Fruit fly (Drosophila melanogaster): ENCODE data around the gene beta-PheRS.

Gene beta-PheRS

DNA sequence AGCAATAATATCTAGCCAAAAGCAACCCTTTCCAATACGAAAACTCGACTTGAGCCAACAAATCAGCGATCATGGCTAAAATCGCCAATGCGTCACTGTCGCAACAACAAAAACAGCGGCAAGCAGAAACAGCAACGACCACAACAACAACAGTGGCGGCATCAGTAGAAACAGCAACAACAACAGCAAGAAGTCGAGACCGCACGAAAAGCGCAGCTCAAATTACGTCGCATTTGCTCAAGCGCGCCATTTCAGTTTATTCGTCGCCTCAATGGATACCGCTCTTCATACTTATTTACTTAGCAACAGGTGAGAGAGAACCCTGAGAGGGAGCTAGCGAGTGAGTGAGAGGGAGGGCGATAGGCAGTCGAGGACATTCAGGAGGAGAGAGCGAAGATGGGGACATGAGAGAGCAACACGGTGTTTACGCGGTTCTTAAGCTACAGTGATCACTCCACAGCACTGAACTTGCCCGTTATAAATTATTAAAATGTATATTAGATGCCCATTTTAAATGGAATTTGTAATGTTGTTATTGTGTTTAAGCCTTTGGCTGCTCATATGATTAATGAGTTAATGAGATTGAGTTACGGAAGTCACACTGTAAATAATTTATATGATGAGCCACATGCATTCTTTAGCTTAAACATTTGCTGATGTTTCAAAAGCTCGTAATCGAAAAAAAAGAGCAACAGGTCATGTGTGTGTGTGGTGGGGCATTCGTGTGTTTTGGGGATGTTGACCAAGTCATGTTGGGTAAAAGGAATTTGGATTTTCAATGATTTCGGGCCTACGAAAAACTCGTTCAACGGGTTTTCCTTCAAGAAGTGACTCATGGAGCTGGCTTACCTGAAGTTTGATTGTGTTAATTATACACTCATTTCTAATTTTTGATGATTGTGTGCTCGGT lies 43.3 kb upstream of the beta-PheRS start (continued):
- TF ChIP-seq grn (GFP tag; optimal IDR thresholded peaks at IDR 0.05) (no peak), CG12769 (tag; optimal IDR thresholded peaks at IDR 0.05) (peak; percentile 90), ham (GFP tag; IDR thresholded peaks at IDR 0.05) (no peak), CG42726 (GFP tag; IDR thresholded peaks at IDR 0.05; ENCODE audit: partially characterized antibody) (no peak), Hsf (GFP tag; optimal IDR thresholded peaks at IDR 0.05) (peak; percentile 84), bsh (GFP tag; optimal IDR thresholded peaks at IDR 0.05) (peak; percentile 82 to 90), CG11398 (GFP tag; optimal IDR thresholded peaks at IDR 0.05) (peak; percentile 52), CG6765 (GFP tag; optimal IDR thresholded peaks at IDR 0.05) (no peak), Bdp1 (GFP tag; optimal IDR thresholded peaks at IDR 0.05) (peak; percentile 52), ind (GFP tag; optimal IDR thresholded peaks at IDR 0.05) (peak; percentile 63), schlank (tag; optimal IDR thresholded peaks at IDR 0.05) (peak; percentile 66), Mes4 (GFP tag; optimal IDR thresholded peaks at IDR 0.05) (peak; percentile 34), dan (GFP tag; IDR thresholded peaks at IDR 0.05) (peak; percentile 69), Sry-β (GFP tag; optimal IDR thresholded peaks at IDR 0.05) (no peak), jing (GFP tag; optimal IDR thresholded peaks at IDR 0.05) (peak; percentile 45), CG9932 (GFP tag; IDR thresholded peaks at IDR 0.05) (peak; percentile 84), ab (GFP tag; optimal IDR thresholded peaks at IDR 0.05) (peak; percentile 39), zen (tag; optimal IDR thresholded peaks at IDR 0.05) (peak; percentile 66)

DNA sequence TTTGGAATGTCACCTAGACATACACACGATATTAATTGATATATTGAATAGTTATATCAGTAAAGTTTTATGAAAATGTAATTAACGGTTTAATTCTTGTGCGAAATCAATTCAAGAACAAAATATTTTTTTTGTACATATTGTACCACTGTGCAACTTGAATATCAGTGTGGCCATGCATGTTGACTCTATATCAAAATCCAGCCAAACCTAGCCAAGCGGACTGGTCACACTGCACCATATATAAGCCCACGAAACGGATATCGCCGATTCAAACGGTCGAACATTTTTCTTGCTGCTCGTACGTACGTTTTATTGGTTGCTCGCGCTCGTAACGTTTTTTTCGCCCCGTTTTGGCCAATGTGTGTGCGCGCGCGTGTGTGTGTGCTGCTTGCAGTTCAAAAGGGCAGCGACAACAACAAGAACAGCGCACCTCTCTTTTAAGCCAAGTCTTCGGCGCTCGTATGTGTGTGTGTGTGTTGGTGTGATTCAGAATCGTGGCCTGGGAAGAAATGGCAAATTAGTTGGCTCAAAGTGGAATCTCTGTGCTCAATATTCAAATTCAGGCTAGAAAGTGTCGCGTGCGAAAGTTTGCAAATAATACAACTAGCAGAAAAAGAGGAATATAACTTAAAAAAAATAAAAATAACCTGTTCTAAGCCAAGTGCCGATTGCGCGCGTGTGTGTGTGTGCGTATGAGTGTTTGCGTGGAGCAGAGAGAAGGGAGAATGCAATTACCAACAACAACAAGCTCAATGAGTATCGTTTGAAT lies 42.5 kb upstream of the beta-PheRS start, which contains the start of gene crb:
Gene crb (plus strand): TSS at position 295 of the 772 bp plus-strand sequence.
- TF ChIP-seq CG1603 (tag; optimal IDR thresholded peaks at IDR 0.05): peak; percentile 83
- TF ChIP-seq Tbp (GFP tag; optimal IDR thresholded peaks at IDR 0.05): peak; percentile 97
- no peak for TF ChIP-seq sc (optimal IDR thresholded peaks at IDR 0.05)
- TF ChIP-seq sc (GFP tag; optimal IDR thresholded peaks at IDR 0.05): no peak
- TF ChIP-seq zfh1 (GFP tag; IDR thresholded peaks at IDR 0.05): peak; percentile 67; the same call in 2 of the 3 replicates
- peak; percentile 54 for TF ChIP-seq grau (tag; optimal IDR thresholded peaks at IDR 0.05)
- peak; percentile 44 for TF ChIP-seq pb (GFP tag; optimal IDR thresholded peaks at IDR 0.05)
- peak; percentile 94 for TF ChIP-seq Jarid2 (GFP tag; optimal IDR thresholded peaks at IDR 0.05)
- TF ChIP-seq CG3838 (GFP tag; optimal IDR thresholded peaks at IDR 0.05): no peak
- 0 out of 3 replicates have a peak, but pooled peaks have one; percentile 56 for TF ChIP-seq CG2199 (GFP tag; IDR thresholded peaks at IDR 0.05)
- no peak for TF ChIP-seq CG1647 (GFP tag; optimal IDR thresholded peaks at IDR 0.05)
- TF ChIP-seq Sin3A (optimal IDR thresholded peaks at IDR 0.05): no peak
- no peak for TF ChIP-seq jigr1 (GFP tag; IDR thresholded peaks at IDR 0.05)
- TF ChIP-seq amos (GFP tag; IDR thresholded peaks at IDR 0.05; ENCODE audit: partially characterized antibody): peak; percentile 63
- TF ChIP-seq E2f2 (GFP tag; IDR thresholded peaks at IDR 0.05): peak; percentile 85
- no peak for TF ChIP-seq Hey (tag; optimal IDR thresholded peaks at IDR 0.05)
- no peak for TF ChIP-seq CG17612 (GFP tag; IDR thresholded peaks at IDR 0.05)
- TF ChIP-seq CG14667 (GFP tag; IDR thresholded peaks at IDR 0.05): no peak
- TF ChIP-seq CG14014 (GFP tag; IDR thresholded peaks at IDR 0.05): no peak
- peak; percentile 16 for TF ChIP-seq Side (GFP tag; optimal IDR thresholded peaks at IDR 0.05)
- peak; percentile 35 for TF ChIP-seq CG13424 (tag; optimal IDR thresholded peaks at IDR 0.05)
- TF ChIP-seq CG6689 (GFP tag; IDR thresholded peaks at IDR 0.05): peak; percentile 38; the same call in 1 of the 2 replicates
- peak; percentile 34 for TF ChIP-seq CG16863 (GFP tag; optimal IDR thresholded peaks at IDR 0.05)
- no peak for TF ChIP-seq hth (optimal IDR thresholded peaks at IDR 0.05)
- TF ChIP-seq onecut (GFP tag; IDR thresholded peaks at IDR 0.05): peak; percentile 37
- peak; percentile 60 for TF ChIP-seq CG15269 (tag; optimal IDR thresholded peaks at IDR 0.05)
- peak; percentile 40 for TF ChIP-seq CG13296 (GFP tag; optimal IDR thresholded peaks at IDR 0.05)
- TF ChIP-seq prd (optimal IDR thresholded peaks at IDR 0.05): no peak
- peak; percentile 40; the same call in 2 of the 3 replicates for TF ChIP-seq prd (GFP tag; IDR thresholded peaks at IDR 0.05)
- peak; percentile 42; the same call in 1 of the 2 replicates for TF ChIP-seq Ada2b (GFP tag; IDR thresholded peaks at IDR 0.05)
- TF ChIP-seq CG31365 (tag; optimal IDR thresholded peaks at IDR 0.05): peak; percentile 11

Measured in whole organism, embryonic.